Worm (Caenorhabditis elegans): ENCODE data around the gene npp-21.

- no peak for TF ChIP-seq rnt-1 (tag; optimal IDR thresholded peaks at IDR 0.05)
- no peak for TF ChIP-seq nhr-47 (tag; optimal IDR thresholded peaks at IDR 0.05)
- TF ChIP-seq aly-2 (tag; optimal IDR thresholded peaks at IDR 0.05): no peak
- TF ChIP-seq unc-62 (GFP tag; optimal IDR thresholded peaks at IDR 0.05): no peak
Observed at ce11 chrII:7639036-7639435, 39.6 kb downstream of the npp-21 start.
